Worm (Caenorhabditis elegans): ENCODE results near the gene nduv-2.

The nduv-2 gene

ce11 chrV:13658577-13658976 lies 33.2 kb upstream of the nduv-2 start (continued):
- TF ChIP-seq dmd-8 (GFP tag; IDR thresholded peaks at IDR 0.05): no peak
- TF ChIP-seq F44E2.7 (GFP tag; IDR thresholded peaks at IDR 0.05): no peak
- TF ChIP-seq lim-7 (GFP tag; IDR thresholded peaks at IDR 0.05): no peak
- peak; percentile 68 for TF ChIP-seq pha-4 (GFP tag; IDR thresholded peaks at IDR 0.05)
- no peak for TF ChIP-seq pha-4 (tag; optimal IDR thresholded peaks at IDR 0.05)
- no peak for TF ChIP-seq zag-1 (tag; optimal IDR thresholded peaks at IDR 0.05)
- no peak for TF ChIP-seq ces-1 (GFP tag; optimal IDR thresholded peaks at IDR 0.05)
- peak; percentile 21 for TF ChIP-seq nhr-25 (tag; optimal IDR thresholded peaks at IDR 0.05; ENCODE audit: borderline replicate concordance, insufficient read depth)
- TF ChIP-seq pqm-1 (tag; optimal IDR thresholded peaks at IDR 0.05): peak; percentile 9
- TF ChIP-seq daf-12 (tag; optimal IDR thresholded peaks at IDR 0.05): no peak
- no peak for TF ChIP-seq lin-39 (tag; optimal IDR thresholded peaks at IDR 0.05)
- peak; percentile 47; the same call in 1 of the 2 replicates for TF ChIP-seq set-16 (GFP tag; IDR thresholded peaks at IDR 0.05)
- TF ChIP-seq spr-1 (tag; optimal IDR thresholded peaks at IDR 0.05): peak; percentile 30
- peak; percentile 51 for TF ChIP-seq T20F7.1 (GFP tag; optimal IDR thresholded peaks at IDR 0.05)
- no peak for TF ChIP-seq snpc-4 (tag; optimal IDR thresholded peaks at IDR 0.05)
- TF ChIP-seq F49E8.2 (tag; optimal IDR thresholded peaks at IDR 0.05; ENCODE audit: borderline replicate concordance): no peak
- TF ChIP-seq skn-1 (tag; optimal IDR thresholded peaks at IDR 0.05): no peak
- peak; percentile 38 for TF ChIP-seq rbr-2 (tag; optimal IDR thresholded peaks at IDR 0.05)
- TF ChIP-seq hlh-30 (tag; optimal IDR thresholded peaks at IDR 0.05; ENCODE audit: insufficient read depth): peak; percentile 99
- no peak for TF ChIP-seq fkh-10 (GFP tag; optimal IDR thresholded peaks at IDR 0.05)
- no peak for TF ChIP-seq ceh-44 (GFP tag; IDR thresholded peaks at IDR 0.05)
- peak; percentile 89 for TF ChIP-seq mep-1 (tag; optimal IDR thresholded peaks at IDR 0.05)
- peak; percentile 95 for TF ChIP-seq dve-1 (tag; optimal IDR thresholded peaks at IDR 0.05; ENCODE audit: insufficient read depth)
- TF ChIP-seq mdl-1 (tag; optimal IDR thresholded peaks at IDR 0.05): peak; percentile 90 to 98
- TF ChIP-seq Y105C5A.15 (GFP tag; IDR thresholded peaks at IDR 0.05): no peak
- no peak for TF ChIP-seq daf-16 (GFP tag; optimal IDR thresholded peaks at IDR 0.05)
- TF ChIP-seq daf-16 (tag; optimal IDR thresholded peaks at IDR 0.05): peak; percentile 73
- TF ChIP-seq ztf-7 (tag; optimal IDR thresholded peaks at IDR 0.05): peak; percentile 59
- peak; percentile 99 for TF ChIP-seq mxl-3 (GFP tag; optimal IDR thresholded peaks at IDR 0.05)
- peak; percentile 21 for TF ChIP-seq spr-3 (GFP tag; optimal IDR thresholded peaks at IDR 0.05)
- peak; percentile 24 for TF ChIP-seq sdz-12 (GFP tag; optimal IDR thresholded peaks at IDR 0.05)
- TF ChIP-seq daf-19 (GFP tag; conservative IDR thresholded peaks at IDR 0.05): no peak
- TF ChIP-seq F10B5.3 (tag; optimal IDR thresholded peaks at IDR 0.05): no peak
- peak; percentile 92 for TF ChIP-seq ceh-20 (GFP tag; IDR thresholded peaks at IDR 0.05)
- TF ChIP-seq nhr-28 (tag; optimal IDR thresholded peaks at IDR 0.05): peak; percentile 95
- no peak for TF ChIP-seq zip-11 (GFP tag; IDR thresholded peaks at IDR 0.05)
- TF ChIP-seq hif-1 (tag; optimal IDR thresholded peaks at IDR 0.05): peak; percentile 67 to 82
- TF ChIP-seq unc-130 (GFP tag; optimal IDR thresholded peaks at IDR 0.05): no peak
- TF ChIP-seq nhr-111 (GFP tag; optimal IDR thresholded peaks at IDR 0.05): no peak
- TF ChIP-seq nhr-6 (tag; optimal IDR thresholded peaks at IDR 0.05): peak; percentile 75
- peak; percentile 80 for TF ChIP-seq nhr-11 (tag; optimal IDR thresholded peaks at IDR 0.05)
- TF ChIP-seq aly-2 (tag; optimal IDR thresholded peaks at IDR 0.05): no peak
- peak; percentile 43 for TF ChIP-seq lin-38 (GFP tag; IDR thresholded peaks at IDR 0.05)
- TF ChIP-seq cey-2 (tag; optimal IDR thresholded peaks at IDR 0.05; ENCODE audit: borderline replicate concordance, insufficient read depth): peak; percentile 63
- TF ChIP-seq mes-2 (tag; optimal IDR thresholded peaks at IDR 0.05; ENCODE audit: poor library complexity, severe bottlenecking): peak; percentile 62
- no peak for TF ChIP-seq attf-4 (tag; optimal IDR thresholded peaks at IDR 0.05)
- peak; percentile 71 for TF ChIP-seq ctbp-1 (GFP tag; IDR thresholded peaks at IDR 0.05)
- TF ChIP-seq mxl-2 (GFP tag; conservative IDR thresholded peaks at IDR 0.05): no peak; the same call in 1 of the 2 replicates
- no peak for TF ChIP-seq ZK337.2 (GFP tag; IDR thresholded peaks at IDR 0.05)
- TF ChIP-seq ceh-28 (tag; optimal IDR thresholded peaks at IDR 0.05): no peak
- no peak for TF ChIP-seq ceh-62 (tag; optimal IDR thresholded peaks at IDR 0.05)
- TF ChIP-seq dpl-1 (GFP tag; optimal IDR thresholded peaks at IDR 0.05): peak; percentile 63

All from whole organism, L4 larva.